Worm (Caenorhabditis elegans) whole organism, L4 larva: ENCODE results near the gene F23F12.3.

Source experiments
- ZK337.2 ChIP-seq: fragments of 200-800 bp; sonication (Bioruptor generic); IDR thresholded peaks from 2 replicates; pipeline ENCODE4 v1.3.6; 2022; ENCODE audit warnings: missing genetic modification reagents, missing genetic modification characterization, missing compliant biosample characterization
- ces-1 ChIP-seq: fragments of 150-350 bp; sonication (generic microtip); optimal IDR thresholded peaks from 4 replicates; lab custom pipeline; 2014; ENCODE audit warnings: missing biosample characterization, missing genetic modification reagents, missing genetic modification characterization
- dpl-1 ChIP-seq: fragments of 150-350 bp; optimal IDR thresholded peaks from 2 replicates; lab custom pipeline; 2014; ENCODE audit warnings: missing biosample characterization, missing genetic modification reagents, missing genetic modification characterization
- egl-27 ChIP-seq: sonication (generic microtip); optimal IDR thresholded peaks from 3 replicates; lab custom pipeline; 2017; ENCODE audit warnings: missing biosample characterization, missing genetic modification reagents, missing genetic modification characterization
- fos-1 ChIP-seq: fragments of 150-350 bp; optimal IDR thresholded peaks from 2 replicates; lab custom pipeline; 2014; ENCODE audit warnings: missing biosample characterization, missing genetic modification characterization
- nhr-237 ChIP-seq: sonication (generic microtip); optimal IDR thresholded peaks from 2 replicates; lab custom pipeline; 2017; ENCODE audit warnings: missing biosample characterization, missing genetic modification characterization
- nhr-76 ChIP-seq: fragments of 150-350 bp; optimal IDR thresholded peaks from 2 replicates; lab custom pipeline; 2014; ENCODE audit warnings: missing biosample characterization, missing genetic modification characterization
- pha-4 ChIP-seq, 2 experiments: fragments of 150-350 bp in 1 of 2; fragments of 200-800 bp in 1 of 2; sonication (Bioruptor generic) in 1 of 2; IDR thresholded peaks in 1 of 2; optimal IDR thresholded peaks in 1 of 2; 2 replicates each; pipeline versions ENCODE4 v1.3.6 to Lab custom; 2014 to 2022; ENCODE audit warnings: missing genetic modification characterization in 2 of 2, missing genetic modification reagents in 2 of 2, missing biosample characterization in 1 of 2, missing compliant biosample characterization in 1 of 2
- pqm-1 ChIP-seq: sonication (generic microtip); optimal IDR thresholded peaks from 2 replicates; lab custom pipeline; 2017; ENCODE audit warnings: missing biosample characterization, missing genetic modification characterization
- skn-1 ChIP-seq: fragments of 150-350 bp; optimal IDR thresholded peaks from 2 replicates; lab custom pipeline; 2014; ENCODE audit warnings: missing biosample characterization, missing genetic modification characterization
- zip-11 ChIP-seq: fragments of 200-800 bp; sonication (Bioruptor generic); IDR thresholded peaks from 2 replicates; pipeline ENCODE4 v1.3.6; 2022; ENCODE audit warnings: missing genetic modification characterization, missing compliant biosample characterization

DNA sequence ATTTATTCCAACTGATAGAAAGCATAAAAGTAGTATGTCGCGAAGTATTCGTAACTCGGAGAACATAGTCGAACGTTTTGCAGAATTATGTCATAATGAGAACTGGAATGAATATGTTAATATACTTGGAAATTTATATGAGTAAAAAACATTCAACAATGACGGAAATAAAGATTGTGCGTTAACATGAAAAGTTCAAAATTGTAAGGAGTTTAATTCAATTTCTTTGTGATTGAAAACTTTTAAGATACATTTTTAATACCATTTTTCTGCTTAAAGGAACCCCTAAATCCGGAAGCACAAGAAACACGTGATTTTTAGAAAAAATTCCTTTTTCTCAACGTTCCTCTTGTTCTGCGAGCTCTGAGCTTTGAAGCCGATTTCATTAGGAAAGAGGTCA lies 25.2 kb downstream of the F23F12.3 start, which contains the start of gene oig-1:
- TF ChIP-seq ces-1 (GFP tag; lab: Kevin White, UChicago) (no peak), zip-11 (GFP tag; lab: Robert Waterston, UW) (no peak), nhr-76 (no peak), dpl-1 (GFP tag; lab: Kevin White, UChicago) (no peak), nhr-237 (tag; lab: Kevin White, UChicago) (no peak), pqm-1 (tag; lab: Kevin White, UChicago) (no peak), skn-1 (no peak), fos-1 (tag; lab: Kevin White, UChicago) (no peak), egl-27 (tag; lab: Kevin White, UChicago) (no peak), ZK337.2 (GFP tag; lab: Robert Waterston, UW) (no peak), pha-4 (GFP tag; IDR thresholded peaks at IDR 0.05; lab: Robert Waterston, UW) (no peak), pha-4 (tag; optimal IDR thresholded peaks at IDR 0.05; lab: Kevin White, UChicago) (no peak)
